Fruit fly (Drosophila melanogaster) whole organism, embryonic: ENCODE data around the gene Or22c.
A peak's percentile ranks its signal among the peaks of the same experiment; 100 is the strongest.

Source experiments
- Atf-2 ChIP-seq: fragments of 200-800 bp; sonication (Bioruptor generic); optimal IDR thresholded peaks from 2 replicates; lab custom pipeline; 2016; ENCODE audit warnings: missing biosample characterization, missing genetic modification characterization
- CG10321 ChIP-seq: fragments of 200-800 bp; sonication (Bioruptor generic); IDR thresholded peaks from 2 replicates; pipeline ENCODE4 v1.3.6; 2022; ENCODE audit warnings: missing biosample characterization, missing genetic modification characterization
- CG10979 ChIP-seq: fragments of 200-800 bp; sonication (Bioruptor generic); optimal IDR thresholded peaks from 2 replicates; lab custom pipeline; 2018; ENCODE audit warnings: missing biosample characterization, mild to moderate bottlenecking, missing genetic modification characterization, moderate library complexity
- CG11398 ChIP-seq: fragments of 200-800 bp; sonication (Bioruptor generic); optimal IDR thresholded peaks from 2 replicates; lab custom pipeline; 2016; ENCODE audit warnings: missing biosample characterization, missing genetic modification characterization
- CG11504 ChIP-seq: fragments of 200-800 bp; sonication (Bioruptor generic); optimal IDR thresholded peaks from 3 replicates; lab custom pipeline; 2019; ENCODE audit warnings: missing biosample characterization, mild to moderate bottlenecking, missing genetic modification characterization, moderate library complexity
- CG12236 ChIP-seq: fragments of 200-800 bp; sonication (Bioruptor generic); optimal IDR thresholded peaks from 2 replicates; lab custom pipeline; 2016; ENCODE audit warnings: missing biosample characterization, missing genetic modification characterization
- CG13424 ChIP-seq: fragments of 200-800 bp; sonication (Bioruptor generic); optimal IDR thresholded peaks from 2 replicates; lab custom pipeline; 2019; ENCODE audit warnings: missing biosample characterization, mild to moderate bottlenecking, missing genetic modification characterization, moderate library complexity
- CG15514 ChIP-seq: fragments of 200-800 bp; sonication (Bioruptor generic); optimal IDR thresholded peaks from 3 replicates; lab custom pipeline; 2017; ENCODE audit warnings: missing biosample characterization, missing genetic modification characterization, mild to moderate bottlenecking, moderate library complexity, missing genetic modification reagents
- CG16815 ChIP-seq: fragments of 200-800 bp; sonication (Bioruptor generic); optimal IDR thresholded peaks from 3 replicates; lab custom pipeline; 2017; ENCODE audit warnings: missing biosample characterization, mild to moderate bottlenecking, missing genetic modification characterization
- CG17612 ChIP-seq: fragments of 200-800 bp; sonication (Bioruptor generic); IDR thresholded peaks from 2 replicates; pipeline ENCODE4 v1.3.6; 2022; ENCODE audit warnings: missing biosample characterization, missing genetic modification characterization
- CG2129 ChIP-seq: fragments of 200-800 bp; sonication (Bioruptor generic); IDR thresholded peaks from 2 replicates; pipeline ENCODE4 v1.3.6; 2022; ENCODE audit warnings: missing biosample characterization, missing genetic modification characterization; ENCODE audit not compliant: partially characterized antibody
- CG31441 ChIP-seq: fragments of 200-800 bp; sonication (Bioruptor generic); IDR thresholded peaks from 2 replicates; pipeline ENCODE4 v1.3.6; 2022; ENCODE audit warnings: missing biosample characterization, missing genetic modification characterization
- CG32532 ChIP-seq: fragments of 200-800 bp; sonication (Bioruptor generic); IDR thresholded peaks from 2 replicates; pipeline ENCODE4 v1.3.6; 2022; ENCODE audit warnings: missing biosample characterization, missing genetic modification characterization
- CG33557 ChIP-seq: fragments of 200-800 bp; sonication (Bioruptor generic); optimal IDR thresholded peaks from 2 replicates; lab custom pipeline; 2019; ENCODE audit warnings: missing biosample characterization, mild to moderate bottlenecking, missing genetic modification characterization, moderate library complexity
- CG3838 ChIP-seq: fragments of 200-800 bp; sonication (Bioruptor generic); optimal IDR thresholded peaks from 3 replicates; lab custom pipeline; 2016; ENCODE audit warnings: missing biosample characterization, missing genetic modification characterization
- CG4282 ChIP-seq: fragments of 200-800 bp; sonication (Bioruptor generic); optimal IDR thresholded peaks from 2 replicates; lab custom pipeline; 2016; ENCODE audit warnings: missing biosample characterization, missing genetic modification characterization
- CG43689 ChIP-seq: fragments of 200-800 bp; sonication (Bioruptor generic); IDR thresholded peaks from 2 replicates; pipeline ENCODE4 v1.3.6; 2022; ENCODE audit warnings: missing biosample characterization, missing genetic modification characterization
- CG4707 ChIP-seq: fragments of 200-800 bp; sonication (Bioruptor generic); optimal IDR thresholded peaks from 2 replicates; lab custom pipeline; 2018; ENCODE audit warnings: missing biosample characterization, mild to moderate bottlenecking, missing genetic modification characterization, moderate library complexity
- CG7556 ChIP-seq: fragments of 200-800 bp; sonication (Bioruptor generic); optimal IDR thresholded peaks from 2 replicates; lab custom pipeline; 2017; ENCODE audit warnings: missing biosample characterization, mild to moderate bottlenecking, missing genetic modification characterization
- CG7839 ChIP-seq: fragments of 200-800 bp; sonication (Bioruptor generic); optimal IDR thresholded peaks from 3 replicates; lab custom pipeline; 2018; ENCODE audit warnings: missing biosample characterization, mild to moderate bottlenecking, missing genetic modification characterization, moderate library complexity
- CG9215 ChIP-seq: fragments of 200-800 bp; sonication (Bioruptor generic); IDR thresholded peaks from 2 replicates; pipeline ENCODE4 v1.3.6; 2022; ENCODE audit warnings: missing biosample characterization, missing genetic modification characterization
- D19A ChIP-seq: fragments of 200-800 bp; optimal IDR thresholded peaks from 3 replicates; lab custom pipeline; 2019; ENCODE audit warnings: missing biosample characterization, mild to moderate bottlenecking, missing genetic modification characterization, moderate library complexity
- Dip2 ChIP-seq: fragments of 200-800 bp; sonication (Bioruptor generic); IDR thresholded peaks from 2 replicates; pipeline ENCODE4 v1.3.6; 2022; ENCODE audit warnings: missing biosample characterization, missing genetic modification characterization
- H2.0 ChIP-seq: fragments of 200-800 bp; sonication (Bioruptor generic); IDR thresholded peaks from 2 replicates; pipeline ENCODE4 v1.3.6; 2022; ENCODE audit warnings: missing biosample characterization, missing genetic modification characterization
- HLH3B ChIP-seq: fragments of 200-800 bp; sonication (Bioruptor generic); IDR thresholded peaks from 2 replicates; pipeline ENCODE4 v1.3.6; 2022; ENCODE audit warnings: missing biosample characterization, missing genetic modification characterization
- HmgZ ChIP-seq: fragments of 200-800 bp; sonication (Bioruptor generic); optimal IDR thresholded peaks from 2 replicates; lab custom pipeline; 2018; ENCODE audit warnings: missing biosample characterization, mild to moderate bottlenecking, missing genetic modification characterization
- Kr ChIP-seq: fragments of 200-800 bp; sonication (Bioruptor generic); optimal IDR thresholded peaks from 2 replicates; lab custom pipeline; 2017; ENCODE audit warnings: missing biosample characterization, mild to moderate bottlenecking, missing genetic modification characterization
- Lim3 ChIP-seq: fragments of 200-800 bp; sonication (Bioruptor generic); IDR thresholded peaks from 2 replicates; pipeline ENCODE4 v1.3.6; 2022; ENCODE audit warnings: missing biosample characterization, missing genetic modification characterization
- Myb ChIP-seq: fragments of 200-800 bp; sonication (Bioruptor generic); optimal IDR thresholded peaks from 2 replicates; lab custom pipeline; 2016; ENCODE audit warnings: missing biosample characterization, missing genetic modification characterization
- NFAT ChIP-seq: fragments of 200-800 bp; sonication (Bioruptor generic); IDR thresholded peaks from 2 replicates; pipeline ENCODE4 v1.3.6; 2022; ENCODE audit warnings: missing biosample characterization, missing genetic modification characterization
- Nf-YC ChIP-seq: fragments of 200-800 bp; optimal IDR thresholded peaks from 3 replicates; lab custom pipeline; 2019; ENCODE audit warnings: missing biosample characterization, mild to moderate bottlenecking, missing genetic modification characterization, moderate library complexity
- Ptx1 ChIP-seq: fragments of 200-800 bp; sonication (Bioruptor generic); IDR thresholded peaks from 2 replicates; pipeline ENCODE4 v1.3.6; 2022; ENCODE audit warnings: missing biosample characterization, missing genetic modification characterization
- Scr ChIP-seq: fragments of 200-800 bp; sonication (Bioruptor generic); IDR thresholded peaks from 2 replicates; pipeline ENCODE4 v1.3.6; 2022; ENCODE audit warnings: missing biosample characterization, missing genetic modification characterization; ENCODE audit not compliant: partially characterized antibody
- TFAM ChIP-seq: fragments of 200-800 bp; sonication (Bioruptor generic); optimal IDR thresholded peaks from 2 replicates; lab custom pipeline; 2017; ENCODE audit warnings: missing biosample characterization, missing genetic modification characterization, inconsistent platforms
- chif ChIP-seq, 2 experiments: fragments of 200-800 bp; sonication (Bioruptor generic); optimal IDR thresholded peaks; 3 replicates each; lab custom pipeline; 2016; ENCODE audit warnings: missing biosample characterization in 2 of 2, missing genetic modification characterization in 2 of 2
- dmrt99B ChIP-seq: fragments of 200-800 bp; sonication (Bioruptor generic); optimal IDR thresholded peaks from 2 replicates; lab custom pipeline; 2018; ENCODE audit warnings: missing biosample characterization, mild to moderate bottlenecking, missing genetic modification characterization, moderate library complexity
- gcm ChIP-seq: fragments of 200-800 bp; sonication (Bioruptor generic); optimal IDR thresholded peaks from 2 replicates; lab custom pipeline; 2019; ENCODE audit warnings: missing biosample characterization, mild to moderate bottlenecking, missing genetic modification characterization, moderate library complexity
- gsb ChIP-seq: fragments of 200-800 bp; sonication (Bioruptor generic); IDR thresholded peaks from 2 replicates; pipeline ENCODE4 v1.3.6; 2022; ENCODE audit warnings: missing biosample characterization, missing genetic modification characterization
- ham ChIP-seq: fragments of 200-800 bp; sonication (Bioruptor generic); IDR thresholded peaks from 2 replicates; pipeline ENCODE4 v1.3.6; 2022; ENCODE audit warnings: missing biosample characterization, missing genetic modification characterization
- kah ChIP-seq: fragments of 200-800 bp; sonication (Bioruptor generic); optimal IDR thresholded peaks from 2 replicates; lab custom pipeline; 2018; ENCODE audit warnings: missing biosample characterization, mild to moderate bottlenecking, missing genetic modification characterization
- lbe ChIP-seq: fragments of 200-800 bp; sonication (Bioruptor generic); optimal IDR thresholded peaks from 2 replicates; lab custom pipeline; 2016; ENCODE audit warnings: missing biosample characterization, mild to moderate bottlenecking, missing genetic modification characterization
- lov ChIP-seq, 2 experiments: fragments of 200-800 bp in 1 of 2; fragments of >200 bp in 1 of 2; sonication (Bioruptor generic) in 1 of 2; IDR thresholded peaks in 1 of 2; optimal IDR thresholded peaks in 1 of 2; 2 replicates in 1 of 2; 3 replicates in 1 of 2; pipeline versions ENCODE4 v1.3.6 to Lab custom; 2017 to 2022; ENCODE audit warnings: missing biosample characterization in 1 of 2, missing genetic modification characterization in 1 of 2
- ranshi ChIP-seq: fragments of 200-800 bp; sonication (Bioruptor generic); IDR thresholded peaks from 2 replicates; pipeline ENCODE4 v1.3.6; 2022; ENCODE audit warnings: missing biosample characterization, missing genetic modification characterization
- row ChIP-seq: fragments of 200-800 bp; sonication (Bioruptor generic); IDR thresholded peaks from 3 replicates; pipeline ENCODE4 v1.3.6; 2022; ENCODE audit warnings: missing biosample characterization, missing genetic modification characterization
- sc ChIP-seq, 3 experiments: fragments of >200 bp in 2 of 3; fragments of 200-800 bp in 1 of 3; sonication (Bioruptor generic) in 1 of 3; optimal IDR thresholded peaks; 2 replicates in 2 of 3; 3 replicates in 1 of 3; lab custom pipeline; 2017; ENCODE audit warnings: mild to moderate bottlenecking in 1 of 3, missing biosample characterization in 1 of 3, missing genetic modification characterization in 1 of 3, missing genetic modification reagents in 1 of 3
- sens ChIP-seq: fragments of 200-800 bp; sonication (Bioruptor generic); peaks from one replicate; lab custom pipeline; 2016; ENCODE audit warnings: missing biosample characterization, missing genetic modification characterization
- sug ChIP-seq: fragments of 200-800 bp; optimal IDR thresholded peaks from 2 replicates; lab custom pipeline; 2019; ENCODE audit warnings: missing biosample characterization, mild to moderate bottlenecking, missing genetic modification characterization, moderate library complexity
- tio ChIP-seq: fragments of 200-800 bp; sonication (Bioruptor generic); optimal IDR thresholded peaks from 2 replicates; lab custom pipeline; 2017; ENCODE audit warnings: missing biosample characterization, missing genetic modification characterization, inconsistent platforms
- usp ChIP-seq: fragments of >200 bp; optimal IDR thresholded peaks from 2 replicates; lab custom pipeline; 2017; ENCODE audit warnings: missing biosample characterization, missing genetic modification characterization
- wor ChIP-seq: fragments of 200-800 bp; sonication (Bioruptor generic); IDR thresholded peaks from 2 replicates; pipeline ENCODE4 v1.3.6; 2022; ENCODE audit warnings: missing biosample characterization, missing genetic modification characterization
- zfh2 ChIP-seq: fragments of 200-800 bp; sonication (Bioruptor generic); optimal IDR thresholded peaks from 2 replicates; lab custom pipeline; 2016; ENCODE audit warnings: missing biosample characterization, missing genetic modification characterization

Gene Or22c

dm6 chr2L:2015204-2015603 is 39.2 kb upstream of the Or22c start (continued):
- 0 out of 2 replicates have a peak, but pooled peaks have one; percentile 8 for TF ChIP-seq CG31441 (GFP tag; lab: Robert Waterston, UW)
- no peak for TF ChIP-seq HLH3B
- no peak for TF ChIP-seq gsb
- TF ChIP-seq CG33557: no peak
- TF ChIP-seq sens: peak; percentile 55
- no peak for TF ChIP-seq Kr (GFP tag; lab: Kevin White, UChicago)
- no peak for TF ChIP-seq CG15514 (GFP tag; lab: Kevin White, UChicago)
- TF ChIP-seq ham (GFP tag; lab: Robert Waterston, UW): no peak
- peak; percentile 27 for TF ChIP-seq CG11504 (tag; lab: Kevin White, UChicago)
- TF ChIP-seq CG9215 (GFP tag; lab: Robert Waterston, UW): no peak
- TF ChIP-seq CG3838 (GFP tag; lab: Kevin White, UChicago): no peak
- no peak for TF ChIP-seq lbe (GFP tag; lab: Kevin White, UChicago)
- no peak for TF ChIP-seq CG13424
- TF ChIP-seq kah (GFP tag; lab: Kevin White, UChicago): no peak
- no peak for TF ChIP-seq CG43689
- no peak for TF ChIP-seq Myb (GFP tag; lab: Kevin White, UChicago)
- TF ChIP-seq CG10979 (tag; lab: Kevin White, UChicago): no peak
- no peak for TF ChIP-seq lov (optimal IDR thresholded peaks at IDR 0.05; lab: Kevin White, UChicago)
- TF ChIP-seq lov (GFP tag; IDR thresholded peaks at IDR 0.05; lab: Robert Waterston, UW): no peak
- TF ChIP-seq dmrt99B: peak; percentile 21
- TF ChIP-seq sug (tag; lab: Kevin White, UChicago): no peak
- TF ChIP-seq CG16815: no peak
- no peak for TF ChIP-seq Scr (GFP tag; lab: Robert Waterston, UW)
- TF ChIP-seq H2.0 (GFP tag; lab: Robert Waterston, UW): no peak
- TF ChIP-seq CG12236 (GFP tag; lab: Kevin White, UChicago): no peak
- no peak; the same call in 2 of the 3 replicates for TF ChIP-seq row (GFP tag; lab: Robert Waterston, UW)
- TF ChIP-seq TFAM (GFP tag; lab: Kevin White, UChicago): no peak
- TF ChIP-seq sc (optimal IDR thresholded peaks at IDR 0.05; lab: Kevin White, UChicago): no peak
- TF ChIP-seq sc (GFP tag; optimal IDR thresholded peaks at IDR 0.05; lab: Kevin White, UChicago): no peak
- TF ChIP-seq CG7839: peak; percentile 7
- 0 out of 2 replicates have a peak, but pooled peaks have one; percentile 9 for TF ChIP-seq ranshi (GFP tag; lab: Robert Waterston, UW)
- TF ChIP-seq D19A (tag; lab: Kevin White, UChicago): no peak
- no peak for TF ChIP-seq Dip2 (GFP tag; lab: Robert Waterston, UW)
- no peak for TF ChIP-seq CG4707 (GFP tag; lab: Kevin White, UChicago)
- no peak for TF ChIP-seq NFAT (GFP tag; lab: Robert Waterston, UW)
- TF ChIP-seq CG2129: no peak
- peak; percentile 13 for TF ChIP-seq CG7556 (GFP tag; lab: Kevin White, UChicago)
- TF ChIP-seq Ptx1 (GFP tag; lab: Robert Waterston, UW): peak; percentile 38; the same call in 1 of the 2 replicates
- TF ChIP-seq gcm (GFP tag; lab: Kevin White, UChicago): no peak
- no peak for TF ChIP-seq usp
- no peak for TF ChIP-seq chif (GFP tag; optimal IDR thresholded peaks at IDR 0.05; lab: Kevin White, UChicago)
- no peak for TF ChIP-seq CG4282 (GFP tag; lab: Kevin White, UChicago)
- no peak for TF ChIP-seq CG11398
- TF ChIP-seq wor (GFP tag; lab: Robert Waterston, UW): no peak
- TF ChIP-seq CG10321 (GFP tag; lab: Robert Waterston, UW): no peak
- TF ChIP-seq Nf-YC: no peak
- TF ChIP-seq zfh2: no peak
- TF ChIP-seq tio (GFP tag; lab: Kevin White, UChicago): peak; percentile 2
- TF ChIP-seq Atf-2 (GFP tag; lab: Kevin White, UChicago): no peak
- no peak for TF ChIP-seq HmgZ
- no peak for TF ChIP-seq Lim3 (GFP tag; lab: Robert Waterston, UW)
- 0 out of 2 replicates have a peak, but pooled peaks have one; percentile 8 for TF ChIP-seq CG32532 (GFP tag; lab: Robert Waterston, UW)
- no peak for TF ChIP-seq CG17612 (GFP tag; lab: Robert Waterston, UW)
